Fruit fly (Drosophila melanogaster) whole organism, embryonic: ENCODE results near the gene ATPsynB.

Experiments
- CG10959 ChIP-seq: fragments of 200-800 bp; sonication (Bioruptor generic); IDR thresholded peaks from 2 replicates; pipeline ENCODE4 v1.3.6; 2022; ENCODE audit warnings: missing biosample characterization, missing genetic modification characterization
- CG10979 ChIP-seq: fragments of 200-800 bp; sonication (Bioruptor generic); optimal IDR thresholded peaks from 2 replicates; lab custom pipeline; 2018; ENCODE audit warnings: missing biosample characterization, mild to moderate bottlenecking, missing genetic modification characterization, moderate library complexity
- CG11504 ChIP-seq: fragments of 200-800 bp; sonication (Bioruptor generic); optimal IDR thresholded peaks from 3 replicates; lab custom pipeline; 2019; ENCODE audit warnings: missing biosample characterization, mild to moderate bottlenecking, missing genetic modification characterization, moderate library complexity
- CG12155 ChIP-seq: fragments of 200-800 bp; sonication (Bioruptor generic); optimal IDR thresholded peaks from 3 replicates; lab custom pipeline; 2016; ENCODE audit warnings: missing biosample characterization, missing genetic modification characterization
- CG12391 ChIP-seq: fragments of 200-800 bp; sonication (Bioruptor generic); optimal IDR thresholded peaks from 3 replicates; lab custom pipeline; 2018; ENCODE audit warnings: missing biosample characterization, mild to moderate bottlenecking, missing genetic modification characterization, moderate library complexity
- CG13775 ChIP-seq: fragments of 200-800 bp; sonication (Bioruptor generic); optimal IDR thresholded peaks from 3 replicates; lab custom pipeline; 2017; ENCODE audit warnings: missing biosample characterization, mild to moderate bottlenecking, missing genetic modification characterization
- CG15479 ChIP-seq: fragments of 200-800 bp; sonication (Bioruptor generic); optimal IDR thresholded peaks from 3 replicates; lab custom pipeline; 2019; ENCODE audit warnings: missing biosample characterization, mild to moderate bottlenecking, missing genetic modification characterization, moderate library complexity
- CG15601 ChIP-seq: fragments of 200-800 bp; sonication (Bioruptor generic); optimal IDR thresholded peaks from 3 replicates; lab custom pipeline; 2019; ENCODE audit warnings: missing biosample characterization, mild to moderate bottlenecking, missing genetic modification characterization, moderate library complexity
- CG1603 ChIP-seq: fragments of 200-800 bp; sonication (Bioruptor generic); optimal IDR thresholded peaks from 2 replicates; lab custom pipeline; 2019; ENCODE audit warnings: missing biosample characterization, mild to moderate bottlenecking, missing genetic modification characterization, moderate library complexity
- CG18262 ChIP-seq: fragments of 200-800 bp; optimal IDR thresholded peaks from 3 replicates; lab custom pipeline; 2019; ENCODE audit warnings: missing biosample characterization, mild to moderate bottlenecking, missing genetic modification characterization, moderate library complexity
- CG18764 ChIP-seq: fragments of 200-800 bp; sonication (Bioruptor generic); optimal IDR thresholded peaks from 3 replicates; lab custom pipeline; 2016; ENCODE audit warnings: missing biosample characterization, missing genetic modification characterization
- CG2712 ChIP-seq: fragments of 200-800 bp; optimal IDR thresholded peaks from 3 replicates; lab custom pipeline; 2019; ENCODE audit warnings: missing biosample characterization, mild to moderate bottlenecking, missing genetic modification characterization, moderate library complexity
- CG31388 ChIP-seq: fragments of 200-800 bp; sonication (Bioruptor generic); optimal IDR thresholded peaks from 2 replicates; lab custom pipeline; 2016; ENCODE audit warnings: missing biosample characterization, missing genetic modification characterization
- CG33213 ChIP-seq: fragments of 200-800 bp; sonication (Bioruptor generic); optimal IDR thresholded peaks from 3 replicates; lab custom pipeline; 2016; ENCODE audit warnings: missing biosample characterization, missing genetic modification characterization
- CG4360 ChIP-seq: fragments of 200-800 bp; sonication (Bioruptor generic); IDR thresholded peaks from 2 replicates; pipeline ENCODE4 v1.3.6; 2022; ENCODE audit warnings: missing biosample characterization, missing genetic modification characterization
- CG4424 ChIP-seq: fragments of 200-800 bp; sonication (Bioruptor generic); optimal IDR thresholded peaks from 3 replicates; lab custom pipeline; 2016; ENCODE audit warnings: missing biosample characterization, missing genetic modification characterization
- CG5245 ChIP-seq: fragments of 200-800 bp; sonication (Bioruptor generic); optimal IDR thresholded peaks from 3 replicates; lab custom pipeline; 2016; ENCODE audit warnings: missing biosample characterization, missing genetic modification characterization
- CG7357 ChIP-seq: fragments of 200-800 bp; sonication (Bioruptor generic); IDR thresholded peaks from 3 replicates; pipeline ENCODE4 v1.3.6; 2022; ENCODE audit warnings: missing biosample characterization, missing genetic modification characterization
- CG7372 ChIP-seq: fragments of 200-800 bp; sonication (Bioruptor generic); IDR thresholded peaks from 2 replicates; pipeline ENCODE4 v1.3.6; 2022; ENCODE audit warnings: missing biosample characterization, missing genetic modification characterization
- CG7839 ChIP-seq: fragments of 200-800 bp; sonication (Bioruptor generic); optimal IDR thresholded peaks from 3 replicates; lab custom pipeline; 2018; ENCODE audit warnings: missing biosample characterization, mild to moderate bottlenecking, missing genetic modification characterization, moderate library complexity
- CG8924 ChIP-seq: fragments of 200-800 bp; optimal IDR thresholded peaks from 3 replicates; lab custom pipeline; 2019; ENCODE audit warnings: missing biosample characterization, mild to moderate bottlenecking, missing genetic modification characterization, moderate library complexity
- CkIIα-i1 ChIP-seq: fragments of 200-800 bp; sonication (Bioruptor generic); IDR thresholded peaks from 2 replicates; pipeline ENCODE4 v1.3.6; 2022; ENCODE audit warnings: missing biosample characterization, missing genetic modification characterization
- D19A ChIP-seq: fragments of 200-800 bp; optimal IDR thresholded peaks from 3 replicates; lab custom pipeline; 2019; ENCODE audit warnings: missing biosample characterization, mild to moderate bottlenecking, missing genetic modification characterization, moderate library complexity
- Dp ChIP-seq: fragments of 200-800 bp; sonication (Bioruptor generic); optimal IDR thresholded peaks from 2 replicates; lab custom pipeline; 2018; ENCODE audit warnings: missing biosample characterization, mild to moderate bottlenecking, missing genetic modification characterization, moderate library complexity
- E2f2 ChIP-seq: fragments of 200-800 bp; sonication (Bioruptor generic); IDR thresholded peaks from 2 replicates; pipeline ENCODE4 v1.3.6; 2022; ENCODE audit warnings: missing biosample characterization, missing genetic modification characterization
- Fer2 ChIP-seq: fragments of 200-800 bp; sonication (Bioruptor generic); optimal IDR thresholded peaks from 2 replicates; lab custom pipeline; 2018; ENCODE audit warnings: missing biosample characterization, mild to moderate bottlenecking, missing genetic modification characterization, moderate library complexity
- MESR4 ChIP-seq: fragments of 200-800 bp; sonication (Bioruptor generic); optimal IDR thresholded peaks from 2 replicates; lab custom pipeline; 2018; ENCODE audit warnings: missing biosample characterization, mild to moderate bottlenecking, missing genetic modification characterization, moderate library complexity
- Med ChIP-seq: fragments of 200-800 bp; sonication (Bioruptor generic); peaks from one replicate; lab custom pipeline; 2016; ENCODE audit warnings: missing biosample characterization, missing genetic modification characterization, mild to moderate bottlenecking, inconsistent platforms, moderate library complexity
- Sox100B ChIP-seq: fragments of 200-800 bp; sonication (Bioruptor generic); optimal IDR thresholded peaks from 3 replicates; lab custom pipeline; 2018; ENCODE audit warnings: missing biosample characterization, mild to moderate bottlenecking, missing genetic modification characterization
- Taf1 ChIP-seq: fragments of 200-800 bp; sonication (Bioruptor generic); IDR thresholded peaks from 2 replicates; pipeline ENCODE4 v1.3.6; 2022; ENCODE audit warnings: missing biosample characterization, missing genetic modification characterization
- Xrp1 ChIP-seq: fragments of 200-800 bp; sonication (Bioruptor generic); IDR thresholded peaks from 2 replicates; pipeline ENCODE4 v1.3.6; 2022; ENCODE audit warnings: missing biosample characterization, missing genetic modification characterization
- ap ChIP-seq: fragments of 200-800 bp; sonication (Bioruptor generic); IDR thresholded peaks from 2 replicates; pipeline ENCODE4 v1.3.6; 2022; ENCODE audit warnings: missing biosample characterization, missing genetic modification characterization
- bsh ChIP-seq, 2 experiments: fragments of 200-800 bp; sonication (Bioruptor generic); optimal IDR thresholded peaks; 2 replicates each; lab custom pipeline; 2017 to 2018; ENCODE audit warnings: mild to moderate bottlenecking in 2 of 2, missing biosample characterization in 2 of 2, missing genetic modification characterization in 2 of 2, moderate library complexity in 1 of 2
- cas ChIP-seq: fragments of 200-800 bp; sonication (Bioruptor generic); IDR thresholded peaks from 2 replicates; pipeline ENCODE4 v1.3.6; 2022; ENCODE audit warnings: missing biosample characterization, missing genetic modification characterization
- dmrt99B ChIP-seq: fragments of 200-800 bp; sonication (Bioruptor generic); optimal IDR thresholded peaks from 2 replicates; lab custom pipeline; 2018; ENCODE audit warnings: missing biosample characterization, mild to moderate bottlenecking, missing genetic modification characterization, moderate library complexity
- dysf ChIP-seq: fragments of 200-800 bp; sonication (Bioruptor generic); IDR thresholded peaks from 3 replicates; pipeline ENCODE4 v1.3.6; 2022; ENCODE audit warnings: missing biosample characterization, missing genetic modification characterization
- fd64A ChIP-seq: fragments of 200-800 bp; sonication (Bioruptor generic); optimal IDR thresholded peaks from 3 replicates; lab custom pipeline; 2018; ENCODE audit warnings: missing biosample characterization, mild to moderate bottlenecking, missing genetic modification characterization
- fd96Cb ChIP-seq: fragments of 200-800 bp; sonication (Bioruptor generic); optimal IDR thresholded peaks from 2 replicates; lab custom pipeline; 2018; ENCODE audit warnings: missing biosample characterization, mild to moderate bottlenecking, missing genetic modification characterization, moderate library complexity
- fru ChIP-seq: fragments of >200 bp; optimal IDR thresholded peaks from 2 replicates; lab custom pipeline; 2017
- gce ChIP-seq: fragments of 200-800 bp; sonication (Bioruptor generic); IDR thresholded peaks from 3 replicates; pipeline ENCODE4 v1.3.6; 2022; ENCODE audit warnings: missing biosample characterization, missing genetic modification characterization
- grau ChIP-seq: fragments of 200-800 bp; optimal IDR thresholded peaks from 3 replicates; lab custom pipeline; 2019; ENCODE audit warnings: missing biosample characterization, mild to moderate bottlenecking, missing genetic modification characterization, moderate library complexity
- ind ChIP-seq: fragments of 200-800 bp; sonication (Bioruptor generic); optimal IDR thresholded peaks from 3 replicates; lab custom pipeline; 2016; ENCODE audit warnings: missing biosample characterization, missing genetic modification characterization
- kay ChIP-seq: fragments of 200-800 bp; sonication (Bioruptor generic); optimal IDR thresholded peaks from 2 replicates; lab custom pipeline; 2016; ENCODE audit warnings: missing biosample characterization, missing genetic modification characterization
- klu ChIP-seq: fragments of 200-800 bp; sonication (Bioruptor generic); IDR thresholded peaks from 2 replicates; pipeline ENCODE4 v1.3.6; 2022; ENCODE audit warnings: missing biosample characterization, missing genetic modification characterization
- lmd ChIP-seq: fragments of 200-800 bp; sonication (Bioruptor generic); IDR thresholded peaks from 2 replicates; pipeline ENCODE4 v1.3.6; 2022; ENCODE audit warnings: missing biosample characterization, missing genetic modification characterization
- prd ChIP-seq, 3 experiments: fragments of >200 bp in 2 of 3; fragments of 200-800 bp in 1 of 3; sonication (Bioruptor generic) in 1 of 3; optimal IDR thresholded peaks in 2 of 3; IDR thresholded peaks in 1 of 3; 2 replicates in 2 of 3; 3 replicates in 1 of 3; pipeline versions ENCODE4 v1.3.6 to Lab custom; 2017 to 2022; ENCODE audit warnings: missing biosample characterization in 1 of 3, missing genetic modification characterization in 1 of 3
- slp2 ChIP-seq: fragments of 200-800 bp; sonication (Bioruptor generic); optimal IDR thresholded peaks from 2 replicates; lab custom pipeline; 2016; ENCODE audit warnings: missing biosample characterization, missing genetic modification characterization
- unc-4 ChIP-seq: fragments of 200-800 bp; sonication (Bioruptor generic); IDR thresholded peaks from 2 replicates; pipeline ENCODE4 v1.3.6; 2022; ENCODE audit warnings: missing biosample characterization, missing genetic modification characterization; ENCODE audit not compliant: partially characterized antibody
- wdn ChIP-seq: fragments of 200-800 bp; sonication (Bioruptor generic); IDR thresholded peaks from 2 replicates; pipeline ENCODE4 v1.3.6; 2022; ENCODE audit warnings: missing biosample characterization, missing genetic modification characterization

The ATPsynB gene

dm6 chr3L:9742342-9742741 lies 12.5 kb downstream of the ATPsynB start (continued):
- TF ChIP-seq CG8924 (no peak), Med (peak; percentile 8), gce (GFP tag; lab: Robert Waterston, UW) (no peak), dmrt99B (tag; lab: Kevin White, UChicago) (peak; percentile 3), D19A (tag; lab: Kevin White, UChicago) (peak; percentile 4), CG18262 (tag; lab: Kevin White, UChicago) (peak; percentile 55), Xrp1 (GFP tag; lab: Robert Waterston, UW) (peak; percentile 33; the same call in 1 of the 2 replicates), CG1603 (tag; lab: Kevin White, UChicago) (no peak), CG11504 (tag; lab: Kevin White, UChicago) (peak; percentile 14), slp2 (GFP tag; lab: Kevin White, UChicago) (no peak), CG5245 (GFP tag; lab: Kevin White, UChicago) (no peak), Sox100B (GFP tag; lab: Kevin White, UChicago) (peak; percentile 1), CG10979 (peak; percentile 58), CG31388 (GFP tag; lab: Kevin White, UChicago) (no peak), fd96Cb (tag; lab: Kevin White, UChicago) (peak; percentile 6), ind (GFP tag; lab: Kevin White, UChicago) (no peak), CG7357 (GFP tag; lab: Robert Waterston, UW) (no peak), E2f2 (no peak), grau (tag; lab: Kevin White, UChicago) (no peak), CG4424 (GFP tag; lab: Kevin White, UChicago) (peak; percentile 9), Taf1 (GFP tag; lab: Robert Waterston, UW) (no peak), prd (optimal IDR thresholded peaks at IDR 0.05; lab: Kevin White, UChicago) (no peak), prd (GFP tag; IDR thresholded peaks at IDR 0.05; lab: Robert Waterston, UW) (peak; percentile 24; the same call in 1 of the 3 replicates)

dm6 chr3L:9744060-9744549 lies 14.3 kb downstream of the ATPsynB start:
- TF ChIP-seq CG33213 (GFP tag; lab: Kevin White, UChicago), result peak; percentile 78
- peak; percentile 44; the same call in 1 of the 2 replicates for TF ChIP-seq CkIIα-i1 (GFP tag; lab: Robert Waterston, UW)
- TF ChIP-seq fd64A, result peak; percentile 79
- peak; percentile 92 for TF ChIP-seq dysf (GFP tag; lab: Robert Waterston, UW)
- TF ChIP-seq slp2 (GFP tag; lab: Kevin White, UChicago), result peak; percentile 31
- TF ChIP-seq CG12391, result peak; percentile 81
- peak; percentile 74 to 83 for TF ChIP-seq bsh (GFP tag; optimal IDR thresholded peaks at IDR 0.05; lab: Kevin White, UChicago)
- TF ChIP-seq wdn (GFP tag; lab: Robert Waterston, UW), result peak; percentile 63
- no peak for TF ChIP-seq MESR4 (GFP tag; lab: Kevin White, UChicago)
- TF ChIP-seq CG10959 (GFP tag; lab: Robert Waterston, UW), result peak; percentile 64
- TF ChIP-seq klu (GFP tag; lab: Robert Waterston, UW), result peak; percentile 55; the same call in 1 of the 2 replicates
- TF ChIP-seq kay (GFP tag; lab: Kevin White, UChicago), result peak; percentile 56
- TF ChIP-seq CG2712, result peak; percentile 95
- TF ChIP-seq cas (GFP tag; lab: Robert Waterston, UW), result peak; percentile 70; the same call in 1 of the 2 replicates
- TF ChIP-seq lmd (GFP tag; lab: Robert Waterston, UW), result peak; percentile 91
- TF ChIP-seq CG7372, result peak; percentile 86
- peak; percentile 25 for TF ChIP-seq Fer2 (tag; lab: Kevin White, UChicago)
- peak; percentile 47; the same call in 1 of the 2 replicates for TF ChIP-seq CG4360 (GFP tag; lab: Robert Waterston, UW)
- peak; percentile 70 for TF ChIP-seq CG13775 (GFP tag; lab: Kevin White, UChicago)
- peak; percentile 83 for TF ChIP-seq CG7839 (tag; lab: Kevin White, UChicago)
- 0 out of 2 replicates have a peak, but pooled peaks have one; percentile 36 for TF ChIP-seq ap (GFP tag; lab: Robert Waterston, UW)
- TF ChIP-seq CG15601 (tag; lab: Kevin White, UChicago), result peak; percentile 76
- TF ChIP-seq Dp (GFP tag; lab: Kevin White, UChicago), result no peak
- peak; percentile 92 for TF ChIP-seq CG18764 (GFP tag; lab: Kevin White, UChicago)
- peak; percentile 93 for TF ChIP-seq CG8924
- peak; percentile 48 for TF ChIP-seq CG12155 (GFP tag; lab: Kevin White, UChicago)
- TF ChIP-seq unc-4 (GFP tag; lab: Robert Waterston, UW), result no peak
- TF ChIP-seq CG15479 (GFP tag; lab: Kevin White, UChicago), result no peak
- no peak for TF ChIP-seq fru (lab: Kevin White, UChicago)
